Worm (Caenorhabditis elegans) whole organism, L3 larva: ENCODE measurements around the gene K08D8.2.

Experiments
- ZK546.5 ChIP-seq: sonication (generic microtip); optimal IDR thresholded peaks from 2 replicates; lab custom pipeline; 2017; ENCODE audit warnings: missing biosample characterization, missing genetic modification characterization
- egl-27 ChIP-seq: sonication (generic microtip); optimal IDR thresholded peaks from 4 replicates; lab custom pipeline; 2017; ENCODE audit warnings: missing biosample characterization, missing genetic modification reagents, missing genetic modification characterization
- elt-1 ChIP-seq: fragments of 150-350 bp; optimal IDR thresholded peaks from 2 replicates; lab custom pipeline; 2014; ENCODE audit warnings: missing biosample characterization, missing genetic modification characterization
- elt-2 ChIP-seq: sonication (generic microtip); optimal IDR thresholded peaks from 2 replicates; lab custom pipeline; 2016; ENCODE audit warnings: missing genetic modification reagents, mild to moderate bottlenecking, missing genetic modification characterization, missing compliant biosample characterization
- eor-1 ChIP-seq, 2 experiments: fragments of 150-350 bp; optimal IDR thresholded peaks; 2 replicates each; lab custom pipeline; 2014 to 2018; ENCODE audit warnings: missing biosample characterization in 2 of 2, missing genetic modification characterization in 2 of 2
- fkh-2 ChIP-seq: fragments of 150-350 bp; optimal IDR thresholded peaks from 2 replicates; lab custom pipeline; 2014; ENCODE audit warnings: missing biosample characterization, missing genetic modification reagents, missing genetic modification characterization
- fos-1 ChIP-seq: fragments of 150-350 bp; optimal IDR thresholded peaks from 2 replicates; lab custom pipeline; 2014; ENCODE audit warnings: missing biosample characterization, missing genetic modification characterization
- hmg-11 ChIP-seq: sonication (generic microtip); optimal IDR thresholded peaks from 2 replicates; lab custom pipeline; 2016; ENCODE audit warnings: missing genetic modification characterization, missing compliant biosample characterization
- jun-1 ChIP-seq: fragments of 150-350 bp; optimal IDR thresholded peaks from 2 replicates; lab custom pipeline; 2014; ENCODE audit warnings: missing biosample characterization, missing genetic modification reagents, missing genetic modification characterization
- lin-15B ChIP-seq: fragments of 150-350 bp; optimal IDR thresholded peaks from 2 replicates; lab custom pipeline; 2014; ENCODE audit warnings: missing biosample characterization, missing genetic modification characterization
- lsy-12 ChIP-seq: sonication (generic microtip); optimal IDR thresholded peaks from 2 replicates; lab custom pipeline; 2016; ENCODE audit warnings: mild to moderate bottlenecking, missing genetic modification characterization, missing compliant biosample characterization
- mdl-1 ChIP-seq: fragments of 150-350 bp; optimal IDR thresholded peaks from 2 replicates; lab custom pipeline; 2014; ENCODE audit warnings: missing biosample characterization, missing genetic modification characterization
- nfya-1 ChIP-seq: sonication (generic microtip); optimal IDR thresholded peaks from 2 replicates; lab custom pipeline; 2017; ENCODE audit warnings: missing genetic modification characterization, mild to moderate bottlenecking, missing compliant biosample characterization, antibody characterized with exemption, moderate library complexity; ENCODE audit not compliant: insufficient read depth
- nhr-11 ChIP-seq: fragments of 150-350 bp; optimal IDR thresholded peaks from 2 replicates; lab custom pipeline; 2014; ENCODE audit warnings: missing biosample characterization, missing genetic modification characterization
- nhr-25 ChIP-seq: sonication (generic microtip); optimal IDR thresholded peaks from 2 replicates; lab custom pipeline; 2017; ENCODE audit warnings: missing biosample characterization, missing genetic modification characterization
- nhr-28 ChIP-seq: fragments of 150-350 bp; optimal IDR thresholded peaks from 2 replicates; lab custom pipeline; 2014; ENCODE audit warnings: missing biosample characterization, missing genetic modification characterization
- nhr-43 ChIP-seq: sonication (generic microtip); optimal IDR thresholded peaks from 2 replicates; lab custom pipeline; 2016; ENCODE audit warnings: mild to moderate bottlenecking, missing genetic modification characterization, missing compliant biosample characterization; ENCODE audit not compliant: poor library complexity, severe bottlenecking
- nhr-67 ChIP-seq: fragments of 150-350 bp; optimal IDR thresholded peaks from 2 replicates; lab custom pipeline; 2014; ENCODE audit warnings: missing biosample characterization, missing genetic modification characterization
- nhr-76 ChIP-seq: fragments of 150-350 bp; sonication (generic microtip); optimal IDR thresholded peaks from 5 replicates; lab custom pipeline; 2014; ENCODE audit warnings: missing biosample characterization, missing genetic modification characterization
- nhr-77 ChIP-seq: fragments of 150-350 bp; optimal IDR thresholded peaks from 2 replicates; lab custom pipeline; 2014; ENCODE audit warnings: missing biosample characterization, missing genetic modification characterization
- pqm-1 ChIP-seq: fragments of 150-350 bp; optimal IDR thresholded peaks from 2 replicates; lab custom pipeline; 2017; ENCODE audit warnings: missing biosample characterization, missing genetic modification characterization, inconsistent platforms
- sea-2 ChIP-seq: fragments of 150-350 bp; sonication (generic microtip); optimal IDR thresholded peaks from 4 replicates; lab custom pipeline; 2014; ENCODE audit warnings: missing biosample characterization, missing genetic modification reagents, missing genetic modification characterization
- skn-1 ChIP-seq: fragments of 150-350 bp; optimal IDR thresholded peaks from 2 replicates; lab custom pipeline; 2014; ENCODE audit warnings: missing biosample characterization, missing genetic modification characterization
- snpc-4 ChIP-seq: fragments of 150-350 bp; optimal IDR thresholded peaks from 2 replicates; lab custom pipeline; 2014; ENCODE audit warnings: missing biosample characterization, missing genetic modification characterization
- tbx-2 ChIP-seq: sonication (generic microtip); optimal IDR thresholded peaks from 2 replicates; lab custom pipeline; 2016; ENCODE audit warnings: mild to moderate bottlenecking, missing genetic modification characterization, missing compliant biosample characterization
- unc-39 ChIP-seq: sonication (generic microtip); optimal IDR thresholded peaks from 4 replicates; lab custom pipeline; 2017; ENCODE audit warnings: missing biosample characterization, missing genetic modification characterization
- unc-62 ChIP-seq: fragments of 150-350 bp; sonication (generic microtip); optimal IDR thresholded peaks from 4 replicates; lab custom pipeline; 2014; ENCODE audit warnings: missing biosample characterization, missing genetic modification reagents, missing genetic modification characterization
- zag-1 ChIP-seq: fragments of 150-350 bp; optimal IDR thresholded peaks from 2 replicates; lab custom pipeline; 2014; ENCODE audit warnings: missing biosample characterization, missing genetic modification characterization
- ztf-11 ChIP-seq: fragments of 150-350 bp; optimal IDR thresholded peaks from 2 replicates; lab custom pipeline; 2014; ENCODE audit warnings: missing biosample characterization, missing genetic modification characterization
- ztf-4 ChIP-seq: fragments of 150-350 bp; optimal IDR thresholded peaks from 2 replicates; lab custom pipeline; 2014; ENCODE audit warnings: missing biosample characterization, missing genetic modification characterization

K08D8.2 gene

DNA sequence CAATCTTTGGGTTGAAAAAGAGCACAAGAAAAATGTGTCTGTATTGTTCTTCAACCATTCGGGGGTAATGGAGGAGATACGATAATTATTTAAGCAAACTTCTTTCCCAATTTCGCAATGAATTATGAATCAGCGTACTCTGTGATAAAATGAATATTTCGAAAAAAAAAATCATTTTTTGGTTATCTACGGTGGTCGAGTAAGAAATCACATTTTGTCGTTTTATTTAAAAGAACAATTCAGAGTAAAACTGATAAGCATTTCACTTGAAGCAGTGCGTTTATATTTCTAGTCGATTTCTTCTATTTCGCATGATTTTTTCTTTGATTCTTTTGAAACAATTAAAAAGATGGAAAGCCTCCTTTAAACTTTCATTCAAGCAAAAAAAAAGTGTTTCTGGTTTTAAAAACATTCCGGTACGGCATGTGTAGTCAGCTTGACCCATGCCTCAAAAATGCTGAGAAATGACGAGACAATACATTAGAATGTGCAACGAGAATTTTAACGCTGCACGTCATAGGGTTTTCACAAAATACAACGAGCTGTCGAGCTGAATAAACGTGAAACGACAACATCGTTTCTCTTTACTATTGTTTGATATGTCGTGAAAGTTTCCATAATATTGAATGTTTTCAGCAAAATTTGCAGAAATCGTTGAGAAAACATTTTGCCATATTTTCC, at the start of gene K08D8.2:
Gene K08D8.2 (plus strand): TSS at position 631 of the 681 bp plus-strand sequence.
- TF ChIP-seq fos-1 (tag; lab: Kevin White, UChicago) (no peak), elt-2 (tag; lab: Kevin White, UChicago) (peak; percentile 61)

ce11 chrIV:12854372-12855114, 48.3 kb upstream of the K08D8.2 start:
- TF ChIP-seq nhr-76 = no peak
- TF ChIP-seq elt-2 (tag; lab: Kevin White, UChicago) = peak; percentile 7
- TF ChIP-seq nhr-11 (tag; lab: Kevin White, UChicago) = no peak
- TF ChIP-seq, all 47 proteins: peak for 1

DNA sequence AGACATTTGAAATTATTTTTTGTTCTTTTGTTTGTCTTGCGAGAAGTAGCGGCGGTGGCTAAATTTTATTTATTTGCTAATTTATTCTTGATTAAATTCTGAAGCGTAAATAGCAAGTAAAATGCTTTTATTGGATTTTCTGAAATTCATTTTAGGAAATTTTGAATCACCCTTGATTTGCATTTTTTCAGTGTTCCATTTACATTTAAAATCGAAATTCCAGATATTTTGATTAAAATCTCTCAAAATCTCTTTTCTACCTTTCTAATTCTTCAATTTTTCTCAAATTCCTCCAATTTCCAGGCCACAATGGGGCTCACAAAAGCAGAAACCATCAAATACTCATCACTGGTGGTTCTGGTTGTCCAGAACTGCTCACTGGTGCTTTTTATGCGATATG, 47.6 kb upstream of the K08D8.2 start, which contains the start of gene nstp-5:
Gene nstp-5 (plus strand): TSS at position 301 of the 400 bp plus-strand sequence.
- no peak for TF ChIP-seq nhr-25
- TF ChIP-seq nhr-11 (tag; lab: Kevin White, UChicago) = no peak
- no peak for TF ChIP-seq mdl-1 (tag; lab: Kevin White, UChicago)
- TF ChIP-seq fos-1 (tag; lab: Kevin White, UChicago) = no peak
- TF ChIP-seq unc-62 (GFP tag; lab: Kevin White, UChicago) = no peak
- no peak for TF ChIP-seq lsy-12
- TF ChIP-seq skn-1 = no peak
- TF ChIP-seq fkh-2 (tag; lab: Kevin White, UChicago) = no peak
- no peak for TF ChIP-seq nhr-67
- TF ChIP-seq nhr-28 = no peak
- TF ChIP-seq nhr-77 (tag; lab: Kevin White, UChicago) = no peak
- TF ChIP-seq ztf-4 (tag; lab: Kevin White, UChicago) = no peak
- no peak for TF ChIP-seq ztf-11 (tag; lab: Kevin White, UChicago)
- TF ChIP-seq elt-1 = no peak
- TF ChIP-seq nfya-1 (tag; lab: Kevin White, UChicago) = no peak
- no peak for TF ChIP-seq nhr-76
- no peak for TF ChIP-seq tbx-2 (tag; lab: Kevin White, UChicago)
- TF ChIP-seq zag-1 (tag; lab: Kevin White, UChicago) = no peak
- no peak for TF ChIP-seq eor-1 (tag; optimal IDR thresholded peaks at IDR 0.05; lab: Kevin White, UChicago)

DNA sequence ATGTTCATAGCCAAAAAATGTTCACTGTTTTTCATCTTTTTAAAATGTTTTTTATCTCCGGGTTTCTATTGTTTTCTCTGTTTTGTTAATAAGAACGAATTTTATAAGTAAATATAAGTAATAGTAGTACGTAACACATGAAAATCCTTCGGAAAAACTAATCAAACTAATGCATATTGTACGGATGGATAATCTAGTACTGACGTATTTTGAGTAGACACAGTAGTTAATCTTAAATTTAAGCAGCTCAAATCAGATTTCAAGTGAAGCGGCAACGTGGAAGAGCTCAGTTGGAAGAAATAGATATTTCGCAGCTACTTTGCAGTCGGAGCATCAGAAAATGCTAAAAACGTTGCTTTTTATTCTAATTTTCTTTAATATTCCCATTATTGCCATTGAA, 43.1 kb upstream of the K08D8.2 start, which contains the start of gene gcy-18:
Gene gcy-18 (plus strand): TSS at position 301 of the 400 bp plus-strand sequence.
- TF ChIP-seq hmg-11 (no peak), sea-2 (no peak), unc-39 (tag; lab: Kevin White, UChicago) (no peak), nhr-77 (tag; lab: Kevin White, UChicago) (no peak), fos-1 (tag; lab: Kevin White, UChicago) (no peak), lin-15B (no peak)

- TF ChIP-seq jun-1 = peak; percentile 11
- no peak for TF ChIP-seq tbx-2 (tag; lab: Kevin White, UChicago)
- peak; percentile 88 for TF ChIP-seq pqm-1 (tag; lab: Kevin White, UChicago)
- peak; percentile 96 for TF ChIP-seq elt-2 (tag; lab: Kevin White, UChicago)
Measured at ce11 chrIV:12865884-12866283, 37.0 kb upstream of the K08D8.2 start, which contains the start of gene clec-186. Gene clec-186 (plus strand): TSS chrIV:12866109.

- peak; percentile 71 for TF ChIP-seq elt-2 (tag; lab: Kevin White, UChicago)
- no peak for TF ChIP-seq zag-1 (tag; lab: Kevin White, UChicago)
- no peak for TF ChIP-seq egl-27 (tag; lab: Kevin White, UChicago)
- no peak for TF ChIP-seq snpc-4 (tag; lab: Kevin White, UChicago)
- TF ChIP-seq ZK546.5 (tag; lab: Kevin White, UChicago) = no peak
- TF ChIP-seq nhr-43 (tag; lab: Kevin White, UChicago) = no peak
- no peak for TF ChIP-seq nhr-76
- TF ChIP-seq pqm-1 (tag; lab: Kevin White, UChicago) = peak; percentile 21
Measured at ce11 chrIV:12869383-12869782, 33.5 kb upstream of the K08D8.2 start.
